Fruit fly (Drosophila melanogaster) whole organism, embryonic: ENCODE data around the gene aralar1.

Source experiments
- BEAF-32 ChIP-seq: fragments of 200-800 bp; sonication (Bioruptor generic); optimal IDR thresholded peaks from 3 replicates; lab custom pipeline; 2017; ENCODE audit warnings: missing biosample characterization, missing genetic modification characterization, mild to moderate bottlenecking, moderate library complexity, missing genetic modification reagents
- CG10979 ChIP-seq: fragments of 200-800 bp; sonication (Bioruptor generic); optimal IDR thresholded peaks from 2 replicates; lab custom pipeline; 2018; ENCODE audit warnings: missing biosample characterization, mild to moderate bottlenecking, missing genetic modification characterization, moderate library complexity
- CG12071 ChIP-seq: fragments of 200-800 bp; sonication (Bioruptor generic); optimal IDR thresholded peaks from 3 replicates; lab custom pipeline; 2018; ENCODE audit warnings: missing biosample characterization, mild to moderate bottlenecking, missing genetic modification characterization
- CG13296 ChIP-seq: fragments of 200-800 bp; sonication (Bioruptor generic); optimal IDR thresholded peaks from 3 replicates; lab custom pipeline; 2018; ENCODE audit warnings: missing biosample characterization, mild to moderate bottlenecking, missing genetic modification characterization
- CG15514 ChIP-seq: fragments of 200-800 bp; sonication (Bioruptor generic); optimal IDR thresholded peaks from 3 replicates; lab custom pipeline; 2017; ENCODE audit warnings: missing biosample characterization, missing genetic modification characterization, mild to moderate bottlenecking, moderate library complexity, missing genetic modification reagents
- CG2712 ChIP-seq: fragments of 200-800 bp; optimal IDR thresholded peaks from 3 replicates; lab custom pipeline; 2019; ENCODE audit warnings: missing biosample characterization, mild to moderate bottlenecking, missing genetic modification characterization, moderate library complexity
- CG4820 ChIP-seq: fragments of 200-800 bp; sonication (Bioruptor generic); optimal IDR thresholded peaks from 3 replicates; lab custom pipeline; 2016; ENCODE audit warnings: missing biosample characterization, missing genetic modification characterization
- CG6272 ChIP-seq: fragments of 200-800 bp; sonication (Bioruptor generic); IDR thresholded peaks from 2 replicates; pipeline ENCODE4 v1.3.6; 2022; ENCODE audit warnings: missing biosample characterization, missing genetic modification characterization
- CG6654 ChIP-seq: fragments of 200-800 bp; sonication (Bioruptor generic); optimal IDR thresholded peaks from 2 replicates; lab custom pipeline; 2017; ENCODE audit warnings: missing biosample characterization, mild to moderate bottlenecking, missing genetic modification characterization
- CTCF ChIP-seq: fragments of 200-800 bp; sonication (Bioruptor generic); optimal IDR thresholded peaks from 2 replicates; lab custom pipeline; 2017; ENCODE audit warnings: missing biosample characterization, mild to moderate bottlenecking, missing genetic modification characterization, moderate library complexity
- Dp ChIP-seq: fragments of 200-800 bp; sonication (Bioruptor generic); optimal IDR thresholded peaks from 2 replicates; lab custom pipeline; 2018; ENCODE audit warnings: missing biosample characterization, mild to moderate bottlenecking, missing genetic modification characterization, moderate library complexity
- Fer2 ChIP-seq: fragments of 200-800 bp; sonication (Bioruptor generic); optimal IDR thresholded peaks from 2 replicates; lab custom pipeline; 2018; ENCODE audit warnings: missing biosample characterization, mild to moderate bottlenecking, missing genetic modification characterization, moderate library complexity
- Hand ChIP-seq: fragments of 200-800 bp; sonication (Bioruptor generic); optimal IDR thresholded peaks from 2 replicates; lab custom pipeline; 2017; ENCODE audit warnings: mild to moderate bottlenecking, missing biosample characterization, missing genetic modification reagents, missing genetic modification characterization
- Hey ChIP-seq: fragments of 200-800 bp; sonication (Bioruptor generic); optimal IDR thresholded peaks from 3 replicates; lab custom pipeline; 2018; ENCODE audit warnings: missing biosample characterization, mild to moderate bottlenecking, missing genetic modification characterization
- Hmr ChIP-seq: fragments of 200-800 bp; sonication (Bioruptor generic); optimal IDR thresholded peaks from 3 replicates; lab custom pipeline; 2017; ENCODE audit warnings: mild to moderate bottlenecking, missing biosample characterization, missing genetic modification reagents, missing genetic modification characterization
- Hr3 ChIP-seq: fragments of 200-800 bp; sonication (Bioruptor generic); optimal IDR thresholded peaks from 3 replicates; lab custom pipeline; 2016; ENCODE audit warnings: missing biosample characterization, missing genetic modification characterization
- Lhr ChIP-seq: fragments of 200-800 bp; sonication (Bioruptor generic); optimal IDR thresholded peaks from 3 replicates; lab custom pipeline; 2017; ENCODE audit warnings: mild to moderate bottlenecking, missing biosample characterization, missing genetic modification reagents, missing genetic modification characterization
- Meics ChIP-seq: fragments of 200-800 bp; sonication (Bioruptor generic); optimal IDR thresholded peaks from 2 replicates; lab custom pipeline; 2017; ENCODE audit warnings: missing biosample characterization, mild to moderate bottlenecking, missing genetic modification characterization
- Nf-YA ChIP-seq: fragments of 200-800 bp; sonication (Bioruptor generic); IDR thresholded peaks from 2 replicates; pipeline ENCODE4 v1.3.6; 2022; ENCODE audit warnings: missing biosample characterization, missing genetic modification characterization
- Nf-YB ChIP-seq: fragments of 200-800 bp; sonication (Bioruptor generic); optimal IDR thresholded peaks from 3 replicates; lab custom pipeline; 2019; ENCODE audit warnings: missing biosample characterization, mild to moderate bottlenecking, missing genetic modification characterization, moderate library complexity
- Pdp1 ChIP-seq, 2 experiments: fragments of 200-800 bp; sonication (Bioruptor generic); optimal IDR thresholded peaks; 3 replicates each; lab custom pipeline; 2016; ENCODE audit warnings: missing biosample characterization in 2 of 2, missing genetic modification characterization in 2 of 2, mild to moderate bottlenecking in 1 of 2, moderate library complexity in 1 of 2
- Rfx ChIP-seq: fragments of 200-800 bp; sonication (Bioruptor generic); IDR thresholded peaks from 2 replicates; pipeline ENCODE4 v1.3.6; 2022; ENCODE audit warnings: missing biosample characterization, missing genetic modification characterization
- TFAM ChIP-seq: fragments of 200-800 bp; sonication (Bioruptor generic); optimal IDR thresholded peaks from 2 replicates; lab custom pipeline; 2017; ENCODE audit warnings: missing biosample characterization, missing genetic modification characterization, inconsistent platforms
- ato ChIP-seq: fragments of 200-800 bp; sonication (Bioruptor generic); IDR thresholded peaks from 2 replicates; pipeline ENCODE4 v1.3.6; 2022; ENCODE audit warnings: missing biosample characterization, missing genetic modification characterization; ENCODE audit not compliant: partially characterized antibody
- br ChIP-seq: fragments of >200 bp; optimal IDR thresholded peaks from 2 replicates; lab custom pipeline; 2017
- cg ChIP-seq: fragments of 200-800 bp; sonication (Bioruptor generic); optimal IDR thresholded peaks from 3 replicates; lab custom pipeline; 2019; ENCODE audit warnings: missing biosample characterization, mild to moderate bottlenecking, missing genetic modification characterization, moderate library complexity
- chinmo ChIP-seq: fragments of 200-800 bp; sonication (Bioruptor generic); IDR thresholded peaks from 4 replicates; pipeline ENCODE4 v1.3.6; 2022; ENCODE audit warnings: missing biosample characterization, missing genetic modification characterization; ENCODE audit not compliant: partially characterized antibody
- chm ChIP-seq: fragments of 200-800 bp; sonication (Bioruptor generic); IDR thresholded peaks from 2 replicates; pipeline ENCODE4 v1.3.6; 2022; ENCODE audit warnings: missing biosample characterization, missing genetic modification characterization
- ci ChIP-seq: fragments of 200-800 bp; sonication (Bioruptor generic); IDR thresholded peaks from 3 replicates; pipeline ENCODE4 v1.3.6; 2022; ENCODE audit warnings: missing biosample characterization, missing genetic modification characterization
- crol ChIP-seq: fragments of 200-800 bp; sonication (Bioruptor generic); IDR thresholded peaks from 2 replicates; pipeline ENCODE4 v1.3.6; 2022; ENCODE audit warnings: missing biosample characterization, missing genetic modification characterization
- ftz-f1 ChIP-seq: fragments of 200-800 bp; sonication (Bioruptor generic); optimal IDR thresholded peaks from 2 replicates; lab custom pipeline; 2016; ENCODE audit warnings: missing biosample characterization, missing genetic modification characterization
- gcm ChIP-seq: fragments of 200-800 bp; sonication (Bioruptor generic); optimal IDR thresholded peaks from 2 replicates; lab custom pipeline; 2019; ENCODE audit warnings: missing biosample characterization, mild to moderate bottlenecking, missing genetic modification characterization, moderate library complexity
- gfzf ChIP-seq: fragments of 200-800 bp; sonication (Bioruptor generic); optimal IDR thresholded peaks from 2 replicates; lab custom pipeline; 2016; ENCODE audit warnings: missing biosample characterization, mild to moderate bottlenecking, missing genetic modification characterization, moderate library complexity
- grn ChIP-seq: fragments of 200-800 bp; sonication (Bioruptor generic); optimal IDR thresholded peaks from 3 replicates; lab custom pipeline; 2017; ENCODE audit warnings: missing biosample characterization, missing genetic modification characterization
- ken ChIP-seq: fragments of 200-800 bp; sonication (Bioruptor generic); IDR thresholded peaks from 3 replicates; pipeline ENCODE4 v1.3.6; 2022; ENCODE audit warnings: missing biosample characterization, missing genetic modification characterization
- onecut ChIP-seq: fragments of 200-800 bp; sonication (Bioruptor generic); IDR thresholded peaks from 2 replicates; pipeline ENCODE4 v1.3.6; 2022; ENCODE audit warnings: missing biosample characterization, missing genetic modification characterization
- row ChIP-seq: fragments of 200-800 bp; sonication (Bioruptor generic); IDR thresholded peaks from 3 replicates; pipeline ENCODE4 v1.3.6; 2022; ENCODE audit warnings: missing biosample characterization, missing genetic modification characterization
- sd ChIP-seq: fragments of 200-800 bp; sonication (Bioruptor generic); optimal IDR thresholded peaks from 3 replicates; lab custom pipeline; 2018; ENCODE audit warnings: missing biosample characterization, mild to moderate bottlenecking, missing genetic modification characterization, moderate library complexity
- sens ChIP-seq: fragments of 200-800 bp; sonication (Bioruptor generic); peaks from one replicate; lab custom pipeline; 2016; ENCODE audit warnings: missing biosample characterization, missing genetic modification characterization
- shn ChIP-seq: fragments of 200-800 bp; sonication (Bioruptor generic); optimal IDR thresholded peaks from 3 replicates; lab custom pipeline; 2016; ENCODE audit warnings: missing biosample characterization, missing genetic modification characterization
- sr ChIP-seq: fragments of 200-800 bp; sonication (Bioruptor generic); IDR thresholded peaks from 3 replicates; pipeline ENCODE4 v1.3.6; 2022; ENCODE audit warnings: missing biosample characterization, missing genetic modification characterization
- stwl ChIP-seq: fragments of 200-800 bp; sonication (Bioruptor generic); optimal IDR thresholded peaks from 3 replicates; lab custom pipeline; 2018; ENCODE audit warnings: missing biosample characterization, mild to moderate bottlenecking, missing genetic modification characterization, moderate library complexity
- tll ChIP-seq, 2 experiments: fragments of 200-800 bp in 1 of 2; fragments of >200 bp in 1 of 2; sonication (Bioruptor generic) in 1 of 2; optimal IDR thresholded peaks; 2 replicates each; lab custom pipeline; 2017 to 2019; ENCODE audit warnings: missing biosample characterization in 2 of 2, missing genetic modification characterization in 2 of 2, mild to moderate bottlenecking in 1 of 2, moderate library complexity in 1 of 2
- twi ChIP-seq: fragments of 200-800 bp; optimal IDR thresholded peaks from 2 replicates; lab custom pipeline; 2019; ENCODE audit warnings: missing biosample characterization, mild to moderate bottlenecking, missing genetic modification characterization, moderate library complexity
- vvl ChIP-seq: fragments of 200-800 bp; sonication (Bioruptor generic); IDR thresholded peaks from 2 replicates; pipeline ENCODE4 v1.3.6; 2022; ENCODE audit warnings: missing biosample characterization, missing genetic modification characterization
- z ChIP-seq: fragments of 200-800 bp; sonication (Bioruptor generic); IDR thresholded peaks from 3 replicates; pipeline ENCODE4 v1.3.6; 2022; ENCODE audit warnings: missing biosample characterization, missing genetic modification characterization
- zen ChIP-seq: fragments of 200-800 bp; sonication (Bioruptor generic); optimal IDR thresholded peaks from 3 replicates; lab custom pipeline; 2018; ENCODE audit warnings: missing biosample characterization, mild to moderate bottlenecking, missing genetic modification characterization, moderate library complexity

Gene aralar1

DNA sequence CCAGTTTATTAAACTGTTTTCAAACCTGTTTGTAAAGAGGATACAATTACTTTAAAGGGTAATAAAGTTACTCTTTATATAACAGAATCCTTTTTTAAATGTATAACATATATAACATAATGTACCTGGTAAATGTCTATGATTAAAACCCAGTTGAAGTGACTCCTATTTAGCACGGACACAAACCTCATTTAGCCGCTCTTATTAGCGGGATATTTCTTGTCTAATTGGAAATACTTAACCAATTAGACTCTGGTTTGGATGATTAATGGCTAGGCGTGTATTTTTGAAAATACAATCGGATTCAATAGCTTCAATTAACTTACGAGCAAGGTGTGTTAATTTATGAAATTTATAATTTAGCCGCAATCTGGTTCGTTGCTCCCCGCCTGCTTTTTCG, 11.4 kb upstream of the aralar1 start (continued):
- TF ChIP-seq sens, result peak; percentile 44
- no peak for TF ChIP-seq Nf-YA (GFP tag; lab: Robert Waterston, UW)
- no peak for TF ChIP-seq br (lab: Kevin White, UChicago)
- TF ChIP-seq stwl (tag; lab: Kevin White, UChicago), result peak; percentile 29
- TF ChIP-seq zen, result peak; percentile 91
- TF ChIP-seq Hr3, result no peak
- TF ChIP-seq ken (GFP tag; lab: Robert Waterston, UW), result no peak
- no peak for TF ChIP-seq chinmo
- TF ChIP-seq BEAF-32 (GFP tag; lab: Kevin White, UChicago), result no peak
- TF ChIP-seq CG2712 (tag; lab: Kevin White, UChicago), result no peak
- no peak for TF ChIP-seq ci
- TF ChIP-seq CG10979 (tag; lab: Kevin White, UChicago), result no peak
- TF ChIP-seq CTCF (GFP tag; lab: Kevin White, UChicago), result peak; percentile 54
- TF ChIP-seq Rfx, result no peak
- TF ChIP-seq Lhr (GFP tag; lab: Kevin White, UChicago), result no peak

DNA sequence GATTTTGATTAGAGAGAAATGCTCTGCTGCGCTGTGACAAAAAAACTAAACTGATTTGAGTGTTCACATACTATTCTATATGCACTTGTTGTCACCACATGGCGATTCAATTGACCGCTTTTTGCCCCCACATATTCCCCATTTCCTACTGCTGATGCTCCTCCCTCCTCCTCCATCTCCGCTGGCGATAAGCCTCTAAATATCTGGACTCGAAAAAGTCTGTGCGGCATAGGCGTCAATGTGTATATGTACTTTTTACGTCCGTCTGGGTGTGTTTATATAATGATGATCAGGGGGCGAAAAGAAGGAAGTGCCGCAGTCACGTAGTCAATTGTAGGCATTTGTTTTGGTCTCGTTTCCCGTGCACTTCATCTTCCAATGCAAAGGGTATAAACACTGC, 10.8 kb upstream of the aralar1 start:
- TF ChIP-seq CG6272 (GFP tag; lab: Robert Waterston, UW) (no peak), CG13296 (GFP tag; lab: Kevin White, UChicago) (no peak), ato (GFP tag; lab: Robert Waterston, UW) (peak; percentile 33; the same call in 1 of the 2 replicates), CG15514 (GFP tag; lab: Kevin White, UChicago) (peak; percentile 4), Hand (GFP tag; lab: Kevin White, UChicago) (no peak), row (GFP tag; lab: Robert Waterston, UW) (no peak), grn (GFP tag; lab: Kevin White, UChicago) (no peak), CG4820 (no peak), TFAM (GFP tag; lab: Kevin White, UChicago) (no peak), CG12071 (no peak), Hey (tag; lab: Kevin White, UChicago) (no peak), tll (GFP tag; optimal IDR thresholded peaks at IDR 0.05; lab: Kevin White, UChicago) (peak in 1 of 2 experiments; percentile 31), Fer2 (tag; lab: Kevin White, UChicago) (no peak), crol (GFP tag; lab: Robert Waterston, UW) (peak; percentile 75), chm (0 out of 2 replicates have a peak, but pooled peaks have one; percentile 27), sr (no peak), CG6654 (no peak), vvl (GFP tag; lab: Robert Waterston, UW) (0 out of 2 replicates have a peak, but pooled peaks have one; percentile 15), cg (GFP tag; lab: Kevin White, UChicago) (peak; percentile 46), ftz-f1 (GFP tag; lab: Kevin White, UChicago) (no peak), Dp (GFP tag; lab: Kevin White, UChicago) (no peak), gcm (GFP tag; lab: Kevin White, UChicago) (no peak), Hmr (GFP tag; lab: Kevin White, UChicago) (no peak), chinmo (0 out of 4 replicates have a peak, but pooled peaks have one; percentile 28), Nf-YB (GFP tag; lab: Kevin White, UChicago) (no peak), Pdp1 (GFP tag; optimal IDR thresholded peaks at IDR 0.05; lab: Kevin White, UChicago) (peak in 1 of 2 experiments; percentile 95), gfzf (GFP tag; lab: Kevin White, UChicago) (no peak), Meics (GFP tag; lab: Kevin White, UChicago) (no peak), shn (GFP tag; lab: Kevin White, UChicago) (no peak), z (GFP tag; lab: Robert Waterston, UW) (0 out of 3 replicates have a peak, but pooled peaks have one; percentile 30), twi (peak; percentile 30), sd (tag; lab: Kevin White, UChicago) (peak; percentile 10), onecut (0 out of 2 replicates have a peak, but pooled peaks have one; percentile 7)
